Worm (Caenorhabditis elegans) whole organism, L4 larva: Measurements from ENCODE around the gene Y11D7A.8.

Experiments used
- F10B5.3 ChIP-seq: sonication (generic microtip); optimal IDR thresholded peaks from 2 replicates; lab custom pipeline; 2016; ENCODE audit warnings: mild to moderate bottlenecking, missing genetic modification characterization, missing compliant biosample characterization
- ZK337.2 ChIP-seq: fragments of 200-800 bp; sonication (Bioruptor generic); IDR thresholded peaks from 2 replicates; pipeline ENCODE4 v1.3.6; 2022; ENCODE audit warnings: missing genetic modification reagents, missing genetic modification characterization, missing compliant biosample characterization
- aha-1 ChIP-seq: fragments of 150-350 bp; peaks from one replicate; lab custom pipeline; 2014; ENCODE audit warnings: missing biosample characterization, missing genetic modification characterization
- aly-2 ChIP-seq: sonication (generic microtip); optimal IDR thresholded peaks from 2 replicates; lab custom pipeline; 2018; ENCODE audit warnings: missing biosample characterization, missing genetic modification characterization
- ama-1 ChIP-seq: fragments of 150-350 bp; optimal IDR thresholded peaks from 2 replicates; lab custom pipeline; 2014; ENCODE audit warnings: inconsistent platforms, mixed read lengths
- arid-1 ChIP-seq: fragments of 200-800 bp; sonication (Bioruptor generic); conservative IDR thresholded peaks from 2 replicates; pipeline ENCODE4 v1.3.6; 2022; ENCODE audit warnings: missing genetic modification reagents, missing genetic modification characterization, missing compliant biosample characterization
- attf-4 ChIP-seq: sonication (generic microtip); optimal IDR thresholded peaks from 3 replicates; lab custom pipeline; 2017; ENCODE audit warnings: missing biosample characterization, missing genetic modification characterization
- ceh-20 ChIP-seq: fragments of 200-800 bp; sonication (Bioruptor generic); IDR thresholded peaks from 2 replicates; pipeline ENCODE4 v1.3.6; 2022; ENCODE audit warnings: missing genetic modification reagents, missing genetic modification characterization, missing compliant biosample characterization
- ceh-28 ChIP-seq: fragments of 150-350 bp; optimal IDR thresholded peaks from 2 replicates; lab custom pipeline; 2014; ENCODE audit warnings: missing biosample characterization, missing genetic modification reagents, missing genetic modification characterization
- ceh-32 ChIP-seq: sonication (generic microtip); optimal IDR thresholded peaks from 2 replicates; lab custom pipeline; 2016; ENCODE audit warnings: mild to moderate bottlenecking, missing genetic modification characterization, missing compliant biosample characterization; ENCODE audit not compliant: poor library complexity
- ceh-62 ChIP-seq: sonication (generic microtip); optimal IDR thresholded peaks from 2 replicates; lab custom pipeline; 2017; ENCODE audit warnings: missing biosample characterization, missing genetic modification characterization
- cey-2 ChIP-seq: sonication (generic microtip); optimal IDR thresholded peaks from 3 replicates; lab custom pipeline; 2017; ENCODE audit warnings: missing genetic modification characterization, mild to moderate bottlenecking, missing compliant biosample characterization, antibody characterized with exemption, borderline replicate concordance; ENCODE audit not compliant: insufficient read depth
- daf-12 ChIP-seq: fragments of 150-350 bp; optimal IDR thresholded peaks from 2 replicates; lab custom pipeline; 2014; ENCODE audit warnings: missing biosample characterization, missing genetic modification reagents, missing genetic modification characterization
- dmd-6 ChIP-seq: fragments of 200-800 bp; sonication (Bioruptor generic); IDR thresholded peaks from 2 replicates; pipeline ENCODE4 v1.3.6; 2022; ENCODE audit warnings: missing genetic modification reagents, missing genetic modification characterization, missing compliant biosample characterization
- duxl-1 ChIP-seq: sonication (generic microtip); optimal IDR thresholded peaks from 2 replicates; lab custom pipeline; 2016; ENCODE audit warnings: mild to moderate bottlenecking, missing genetic modification characterization, moderate library complexity, missing compliant biosample characterization; ENCODE audit not compliant: poor library complexity
- egl-27 ChIP-seq: sonication (generic microtip); optimal IDR thresholded peaks from 3 replicates; lab custom pipeline; 2017; ENCODE audit warnings: missing biosample characterization, missing genetic modification reagents, missing genetic modification characterization
- gei-8 ChIP-seq: fragments of 200-800 bp; sonication (Bioruptor generic); optimal IDR thresholded peaks from 2 replicates; lab custom pipeline; 2018; ENCODE audit warnings: mild to moderate bottlenecking, missing genetic modification characterization, missing compliant biosample characterization
- hlh-11 ChIP-seq: fragments of 200-800 bp; sonication (Bioruptor generic); optimal IDR thresholded peaks from 2 replicates; lab custom pipeline; 2018; ENCODE audit warnings: mild to moderate bottlenecking, missing genetic modification characterization, missing compliant biosample characterization
- jun-1 ChIP-seq: fragments of 150-350 bp; optimal IDR thresholded peaks from 2 replicates; lab custom pipeline; 2014; ENCODE audit warnings: missing biosample characterization, missing genetic modification reagents, missing genetic modification characterization
- lin-1 ChIP-seq: fragments of 200-800 bp; sonication (Bioruptor generic); IDR thresholded peaks from 2 replicates; pipeline ENCODE4 v1.3.6; 2022; ENCODE audit warnings: missing genetic modification reagents, missing genetic modification characterization, missing compliant biosample characterization
- lin-15B ChIP-seq: fragments of 150-350 bp; sonication (generic microtip); optimal IDR thresholded peaks from 3 replicates; lab custom pipeline; 2014; ENCODE audit warnings: missing biosample characterization, missing genetic modification characterization
- madf-9 ChIP-seq: fragments of 200-800 bp; sonication (Bioruptor generic); conservative IDR thresholded peaks from 2 replicates; pipeline ENCODE4 v1.3.6; 2022; ENCODE audit warnings: missing genetic modification reagents, missing genetic modification characterization, missing compliant biosample characterization
- mdl-1 ChIP-seq, 2 experiments: fragments of 150-350 bp in 1 of 2; sonication (generic microtip) in 1 of 2; optimal IDR thresholded peaks; 2 replicates each; lab custom pipeline; 2014 to 2017; ENCODE audit warnings: missing biosample characterization in 2 of 2, missing genetic modification characterization in 2 of 2
- nhr-111 ChIP-seq: fragments of 200-800 bp; sonication (Bioruptor generic); optimal IDR thresholded peaks from 2 replicates; lab custom pipeline; 2018; ENCODE audit warnings: mild to moderate bottlenecking, missing genetic modification characterization, missing compliant biosample characterization
- nhr-28 ChIP-seq: fragments of 150-350 bp; optimal IDR thresholded peaks from 2 replicates; lab custom pipeline; 2014; ENCODE audit warnings: missing biosample characterization, missing genetic modification characterization
- nhr-41 ChIP-seq: fragments of 200-800 bp; sonication (Bioruptor generic); IDR thresholded peaks from 2 replicates; pipeline ENCODE4 v1.3.6; 2022; ENCODE audit warnings: missing genetic modification reagents, missing genetic modification characterization, missing compliant biosample characterization
- nhr-42 ChIP-seq: fragments of 200-800 bp; sonication (Bioruptor generic); IDR thresholded peaks from 2 replicates; pipeline ENCODE4 v1.3.6; 2022; ENCODE audit warnings: missing genetic modification characterization, missing compliant biosample characterization
- nhr-76 ChIP-seq: fragments of 150-350 bp; optimal IDR thresholded peaks from 2 replicates; lab custom pipeline; 2014; ENCODE audit warnings: missing biosample characterization, missing genetic modification characterization
- nhr-77 ChIP-seq: fragments of 150-350 bp; optimal IDR thresholded peaks from 2 replicates; lab custom pipeline; 2014; ENCODE audit warnings: missing biosample characterization, missing genetic modification characterization
- skn-1 ChIP-seq: fragments of 150-350 bp; optimal IDR thresholded peaks from 2 replicates; lab custom pipeline; 2014; ENCODE audit warnings: missing biosample characterization, missing genetic modification characterization
- unc-130 ChIP-seq: sonication (generic microtip); optimal IDR thresholded peaks from 2 replicates; lab custom pipeline; 2016; ENCODE audit warnings: missing genetic modification reagents, missing genetic modification characterization, missing compliant biosample characterization
- unc-39 ChIP-seq: sonication (generic microtip); optimal IDR thresholded peaks from 2 replicates; lab custom pipeline; 2017; ENCODE audit warnings: missing biosample characterization, missing genetic modification characterization
- unc-62 ChIP-seq, 3 experiments: fragments of 150-350 bp in 1 of 3; sonication (generic microtip); optimal IDR thresholded peaks in 2 of 3; peaks in 1 of 3; 1 replicate in 1 of 3; 2 replicates in 2 of 3; lab custom pipeline; 2014 to 2017; ENCODE audit warnings: missing biosample characterization in 3 of 3, missing genetic modification characterization in 3 of 3, missing genetic modification reagents in 3 of 3, missing genotype in 1 of 3
- zip-11 ChIP-seq: fragments of 200-800 bp; sonication (Bioruptor generic); IDR thresholded peaks from 2 replicates; pipeline ENCODE4 v1.3.6; 2022; ENCODE audit warnings: missing genetic modification characterization, missing compliant biosample characterization
- ztf-7 ChIP-seq: fragments of 150-350 bp; optimal IDR thresholded peaks from 2 replicates; lab custom pipeline; 2014; ENCODE audit warnings: missing biosample characterization, missing genetic modification characterization

Y11D7A.8 gene

DNA sequence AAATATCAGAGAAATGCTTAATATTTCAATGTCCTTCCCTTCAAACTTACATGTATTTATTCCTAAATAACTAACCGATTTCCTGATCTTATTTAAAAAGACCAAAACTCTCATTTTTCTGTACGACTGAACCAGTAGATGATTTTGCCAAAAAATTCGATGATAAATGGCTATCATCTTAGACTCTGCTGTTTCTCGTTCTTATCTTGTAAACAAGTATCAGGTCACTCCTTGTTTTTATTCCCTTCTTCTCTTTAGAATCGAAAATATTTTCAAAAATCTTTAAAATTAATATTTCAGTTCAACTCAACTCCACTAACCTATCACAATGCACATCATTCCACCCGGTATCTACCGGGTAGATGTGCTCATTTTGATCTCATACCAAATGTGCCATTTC is 33.8 kb upstream of the Y11D7A.8 start, which contains the start of gene C46C2.2:
TSS of gene C46C2.2 (plus strand) at position 301 of the 400 bp plus-strand sequence.
- TF ChIP-seq arid-1 (GFP tag; lab: Robert Waterston, UW) (no peak), lin-1 (GFP tag; lab: Robert Waterston, UW) (no peak), unc-130 (GFP tag; lab: Kevin White, UChicago) (no peak), skn-1 (tag; lab: Kevin White, UChicago) (no peak), unc-39 (tag; lab: Kevin White, UChicago) (no peak), attf-4 (tag; lab: Kevin White, UChicago) (no peak), nhr-76 (tag; lab: Kevin White, UChicago) (no peak), cey-2 (tag; lab: Kevin White, UChicago) (no peak), ceh-28 (no peak), ztf-7 (tag; lab: Kevin White, UChicago) (no peak), nhr-42 (GFP tag; lab: Robert Waterston, UW) (no peak), F10B5.3 (tag; lab: Kevin White, UChicago) (no peak), mdl-1 (tag; optimal IDR thresholded peaks at IDR 0.05; lab: Kevin White, UChicago) (no peak), ZK337.2 (GFP tag; lab: Robert Waterston, UW) (no peak), aly-2 (tag; lab: Kevin White, UChicago) (no peak), ama-1 (no peak), nhr-77 (no peak), nhr-28 (tag; lab: Kevin White, UChicago) (no peak), unc-62 (GFP tag; optimal IDR thresholded peaks at IDR 0.05 in 1 of 2; lab: Kevin White, UChicago) (no peak), unc-62 (tag; optimal IDR thresholded peaks at IDR 0.05; lab: Kevin White, UChicago) (no peak)

- TF ChIP-seq ceh-32 (no peak), unc-62 (GFP tag; optimal IDR thresholded peaks at IDR 0.05 in 1 of 2; lab: Kevin White, UChicago) (peak in 1 of 2 experiments; percentile 78), unc-62 (tag; optimal IDR thresholded peaks at IDR 0.05; lab: Kevin White, UChicago) (no peak)
These were observed 32.8 kb upstream of the Y11D7A.8 start for ce11 chrIV:9218415-9218814.

DNA sequence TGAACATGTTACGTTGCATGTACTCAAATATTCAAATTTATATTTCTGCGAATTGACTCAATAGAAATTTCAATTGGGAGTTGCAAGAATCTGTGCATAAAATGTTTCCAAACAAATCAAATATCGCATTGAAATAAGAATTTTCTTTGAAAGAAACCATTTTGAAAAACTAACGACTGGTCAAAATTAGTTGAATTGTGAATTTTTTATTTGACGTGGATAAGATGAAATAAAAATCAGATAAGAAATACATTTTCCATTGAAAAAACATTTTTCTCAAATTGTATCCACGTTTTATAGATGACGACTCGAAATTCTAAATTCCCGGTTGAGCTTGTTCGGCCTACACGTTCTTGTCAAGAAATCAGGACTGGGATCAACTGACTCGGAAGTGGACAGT is 26.4 kb upstream of the Y11D7A.8 start, which contains the start of gene C46C2.3:
TSS of gene C46C2.3 (plus strand) at position 301 of the 400 bp plus-strand sequence.
- TF ChIP-seq unc-62 (GFP tag; optimal IDR thresholded peaks at IDR 0.05 in 1 of 2; lab: Kevin White, UChicago), result peak in 1 of 2 experiments; percentile 19
- TF ChIP-seq unc-62 (tag; optimal IDR thresholded peaks at IDR 0.05; lab: Kevin White, UChicago), result no peak
- TF ChIP-seq duxl-1 (tag; lab: Kevin White, UChicago), result no peak

DNA sequence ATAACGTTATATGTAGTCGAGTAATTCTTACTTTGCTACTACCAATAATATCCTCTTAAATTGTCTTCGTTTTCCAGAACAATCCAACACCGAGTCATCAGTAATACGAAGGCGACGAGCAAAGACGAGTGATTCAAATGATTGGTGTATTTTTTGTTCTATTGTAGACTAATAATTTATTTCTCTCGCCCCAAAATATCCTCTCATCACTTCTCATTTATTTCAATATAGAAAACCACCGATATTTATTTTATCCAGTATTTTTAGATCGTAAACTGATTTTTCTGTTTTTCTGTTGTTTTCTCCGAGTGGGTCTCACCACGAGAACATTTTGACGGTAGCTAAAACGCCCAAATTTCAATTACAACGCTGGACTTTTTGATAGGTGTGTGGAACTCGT is 23.5 kb upstream of the Y11D7A.8 start:
- TF ChIP-seq aha-1 (tag; lab: Kevin White, UChicago) (peak; percentile 92), ceh-62 (tag; lab: Kevin White, UChicago) (no peak)

- no peak for TF ChIP-seq unc-62 (GFP tag; optimal IDR thresholded peaks at IDR 0.05 in 1 of 2; lab: Kevin White, UChicago)
- no peak for TF ChIP-seq unc-62 (tag; optimal IDR thresholded peaks at IDR 0.05; lab: Kevin White, UChicago)
- TF ChIP-seq aha-1 (tag; lab: Kevin White, UChicago), result peak; percentile 54
- TF ChIP-seq nhr-28 (tag; lab: Kevin White, UChicago), result peak; percentile 40
- no peak for TF ChIP-seq egl-27
- no peak for TF ChIP-seq madf-9
- TF ChIP-seq daf-12 (tag; lab: Kevin White, UChicago), result no peak
- TF ChIP-seq ceh-20 (GFP tag; lab: Robert Waterston, UW), result 0 out of 2 replicates have a peak, but pooled peaks have one; percentile 15
These were observed 18.6 kb upstream of the Y11D7A.8 start, which contains the start of gene Y11D7A.3 for ce11 chrIV:9232421-9233141. Gene Y11D7A.3 (plus strand): TSS chrIV:9233091.

ce11 chrIV:9239151-9239550 is 12.0 kb upstream of the Y11D7A.8 start:
- no peak for TF ChIP-seq hlh-11
- no peak for TF ChIP-seq gei-8
- TF ChIP-seq arid-1 (GFP tag; lab: Robert Waterston, UW), result no peak
- no peak for TF ChIP-seq ztf-7 (tag; lab: Kevin White, UChicago)
- TF ChIP-seq jun-1 (tag; lab: Kevin White, UChicago), result no peak
- TF ChIP-seq lin-15B (tag; lab: Kevin White, UChicago), result no peak
- TF ChIP-seq nhr-41 (GFP tag; lab: Robert Waterston, UW), result no peak
- TF ChIP-seq dmd-6, result no peak
- no peak for TF ChIP-seq zip-11 (GFP tag; lab: Robert Waterston, UW)
- TF ChIP-seq nhr-111 (GFP tag; lab: Kevin White, UChicago), result no peak
